Fruit fly (Drosophila melanogaster) whole organism, adult: ENCODE data around the gene CG7530.

Experiments used
- CG11617 ChIP-seq: fragments of 200-800 bp; sonication (Bioruptor generic); optimal IDR thresholded peaks from 2 replicates; lab custom pipeline; 2017; ENCODE audit warnings: mild to moderate bottlenecking, missing biosample characterization, missing genetic modification reagents, missing genetic modification characterization
- CG12768 ChIP-seq: fragments of 200-800 bp; sonication (Bioruptor generic); optimal IDR thresholded peaks from 2 replicates; lab custom pipeline; 2017; ENCODE audit warnings: missing biosample characterization, missing genetic modification characterization, mild to moderate bottlenecking, moderate library complexity, missing genetic modification reagents
- CG14711 ChIP-seq: fragments of 200-800 bp; sonication (Bioruptor generic); optimal IDR thresholded peaks from 2 replicates; lab custom pipeline; 2018; ENCODE audit warnings: missing biosample characterization, mild to moderate bottlenecking, missing genetic modification characterization, moderate library complexity
- CG1620 ChIP-seq: fragments of 200-800 bp; sonication (Bioruptor generic); optimal IDR thresholded peaks from 2 replicates; lab custom pipeline; 2016; ENCODE audit warnings: missing biosample characterization, missing genetic modification characterization
- CG33017 ChIP-seq: fragments of 200-800 bp; sonication (Bioruptor generic); optimal IDR thresholded peaks from 2 replicates; lab custom pipeline; 2018; ENCODE audit warnings: missing biosample characterization, mild to moderate bottlenecking, missing genetic modification characterization, moderate library complexity
- CG5204 ChIP-seq: fragments of 200-800 bp; sonication (Bioruptor generic); optimal IDR thresholded peaks from 2 replicates; lab custom pipeline; 2016; ENCODE audit warnings: missing biosample characterization, missing genetic modification characterization
- CG7045 ChIP-seq: fragments of 200-800 bp; sonication (Bioruptor generic); optimal IDR thresholded peaks from 2 replicates; lab custom pipeline; 2017; ENCODE audit warnings: missing biosample characterization, mild to moderate bottlenecking, missing genetic modification characterization
- CG7101 ChIP-seq: fragments of 200-800 bp; sonication (Bioruptor generic); optimal IDR thresholded peaks from 2 replicates; lab custom pipeline; 2018; ENCODE audit warnings: missing biosample characterization, mild to moderate bottlenecking, missing genetic modification characterization, moderate library complexity
- Clk ChIP-seq: fragments of 200-800 bp; sonication (Bioruptor generic); optimal IDR thresholded peaks from 2 replicates; lab custom pipeline; 2017; ENCODE audit warnings: missing biosample characterization, missing genetic modification characterization
- Crg-1 ChIP-seq: fragments of 200-800 bp; sonication (Bioruptor generic); optimal IDR thresholded peaks from 2 replicates; lab custom pipeline; 2016; ENCODE audit warnings: missing biosample characterization, missing genetic modification characterization
- Hr96 ChIP-seq: fragments of 200-800 bp; sonication (Bioruptor generic); optimal IDR thresholded peaks from 2 replicates; lab custom pipeline; 2016; ENCODE audit warnings: missing biosample characterization, missing genetic modification characterization
- Mnt ChIP-seq: fragments of 200-800 bp; sonication (Bioruptor generic); optimal IDR thresholded peaks from 2 replicates; lab custom pipeline; 2016; ENCODE audit warnings: missing biosample characterization, mild to moderate bottlenecking, missing genetic modification characterization
- bab1 ChIP-seq: fragments of 200-800 bp; sonication (Bioruptor generic); optimal IDR thresholded peaks from 3 replicates; lab custom pipeline; 2019; ENCODE audit warnings: missing biosample characterization, mild to moderate bottlenecking, missing genetic modification characterization, moderate library complexity
- cic ChIP-seq: fragments of 200-800 bp; sonication (Bioruptor generic); optimal IDR thresholded peaks from 2 replicates; lab custom pipeline; 2017; ENCODE audit warnings: missing biosample characterization, mild to moderate bottlenecking, missing genetic modification characterization, moderate library complexity
- cnc ChIP-seq, 2 experiments: fragments of >200 bp; optimal IDR thresholded peaks; 2 replicates each; lab custom pipeline; 2017
- kay ChIP-seq: fragments of 200-800 bp; sonication (Bioruptor generic); peaks from one replicate; lab custom pipeline; 2016; ENCODE audit warnings: missing biosample characterization, missing genetic modification characterization, borderline replicate concordance
- ovo ChIP-seq: fragments of 200-800 bp; sonication (Bioruptor generic); optimal IDR thresholded peaks from 2 replicates; lab custom pipeline; 2016; ENCODE audit warnings: missing biosample characterization, missing genetic modification characterization
- pad ChIP-seq: fragments of 200-800 bp; sonication (Bioruptor generic); optimal IDR thresholded peaks from 3 replicates; lab custom pipeline; 2017; ENCODE audit warnings: missing biosample characterization, missing genetic modification characterization, mild to moderate bottlenecking, moderate library complexity, missing genetic modification reagents
- tj ChIP-seq: fragments of 200-800 bp; sonication (Bioruptor generic); optimal IDR thresholded peaks from 3 replicates; lab custom pipeline; 2017; ENCODE audit warnings: missing biosample characterization, mild to moderate bottlenecking, missing genetic modification characterization, moderate library complexity
- toe ChIP-seq: fragments of 200-800 bp; sonication (Bioruptor generic); optimal IDR thresholded peaks from 2 replicates; lab custom pipeline; 2016; ENCODE audit warnings: missing biosample characterization, missing genetic modification characterization

CG7530 gene

DNA sequence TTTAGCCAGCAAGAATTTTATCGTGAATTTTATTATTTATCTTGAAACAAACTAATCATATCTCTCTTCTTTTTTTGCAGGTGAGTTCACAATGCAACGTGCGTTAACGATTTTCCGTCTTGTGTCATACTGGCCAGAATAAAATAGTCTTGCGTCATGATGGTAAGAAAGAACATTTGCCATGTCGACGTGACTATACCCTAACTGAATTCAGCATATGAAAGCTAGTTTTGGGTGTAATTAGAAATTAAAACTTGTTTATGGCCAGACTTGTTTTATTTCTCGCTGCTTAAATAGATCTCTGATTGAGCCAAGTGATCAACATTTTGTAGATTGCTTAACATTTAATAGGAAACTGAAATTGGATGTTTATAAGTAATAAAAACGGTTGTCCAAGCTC, 32.8 kb upstream of the CG7530 start:
- TF ChIP-seq ovo (GFP tag; lab: Kevin White, UChicago) (no peak), Crg-1 (GFP tag; lab: Kevin White, UChicago) (no peak)

DNA sequence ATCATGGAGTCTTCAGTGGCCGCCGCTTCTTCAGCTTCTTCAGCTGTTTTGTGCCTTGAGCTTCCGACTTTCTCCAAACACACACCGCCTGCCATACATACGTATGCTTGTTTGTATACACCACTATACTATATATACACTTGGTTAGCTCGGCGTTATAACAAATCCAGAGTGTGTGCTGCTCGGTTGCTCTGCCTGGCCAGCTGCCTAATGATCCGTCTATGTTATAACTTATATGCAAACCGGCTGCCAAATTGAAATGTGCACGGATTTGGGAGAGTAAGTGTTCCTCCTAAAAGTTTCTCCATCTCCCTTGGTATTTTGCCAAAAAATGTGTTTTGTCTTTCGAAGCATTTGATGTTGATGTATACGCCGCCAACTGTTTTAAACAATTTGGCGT, 32.2 kb upstream of the CG7530 start:
- TF ChIP-seq Clk (GFP tag; lab: Kevin White, UChicago) (no peak), CG1620 (GFP tag; lab: Kevin White, UChicago) (no peak), CG12768 (GFP tag; lab: Kevin White, UChicago) (no peak), tj (GFP tag; lab: Kevin White, UChicago) (no peak), ovo (GFP tag; lab: Kevin White, UChicago) (no peak), CG7045 (GFP tag; lab: Kevin White, UChicago) (no peak), toe (GFP tag; lab: Kevin White, UChicago) (no peak), kay (GFP tag; lab: Kevin White, UChicago) (no peak)

DNA sequence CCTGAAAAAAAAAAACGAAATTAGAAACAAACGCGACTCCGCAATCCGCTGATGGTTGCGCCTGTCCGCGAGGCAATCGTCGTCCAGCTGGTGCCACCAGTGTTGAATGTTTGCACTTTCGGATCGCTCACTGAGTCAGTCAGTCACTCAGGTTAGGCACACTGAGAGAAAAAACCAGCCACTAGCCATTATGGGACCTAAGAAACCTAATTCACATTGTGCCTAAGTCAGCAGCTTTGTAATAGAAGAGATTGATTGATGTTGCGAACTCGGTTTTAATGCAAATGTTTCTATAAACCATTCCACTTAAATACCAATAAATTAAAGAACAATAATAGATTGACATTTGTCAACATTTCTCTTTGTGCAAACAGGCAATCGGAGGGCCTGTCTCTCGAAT, 29.8 kb upstream of the CG7530 start:
- TF ChIP-seq bab1 (GFP tag; lab: Kevin White, UChicago) = no peak
- TF ChIP-seq Crg-1 (GFP tag; lab: Kevin White, UChicago) = no peak
- TF ChIP-seq pad (GFP tag; lab: Kevin White, UChicago) = no peak
- TF ChIP-seq toe (GFP tag; lab: Kevin White, UChicago) = no peak
- TF ChIP-seq cic (GFP tag; lab: Kevin White, UChicago) = no peak
- TF ChIP-seq Hr96 (GFP tag; lab: Kevin White, UChicago) = no peak
- no peak for TF ChIP-seq CG1620 (GFP tag; lab: Kevin White, UChicago)
- TF ChIP-seq CG14711 = no peak
- no peak for TF ChIP-seq tj (GFP tag; lab: Kevin White, UChicago)
- TF ChIP-seq CG33017 (tag; lab: Kevin White, UChicago) = no peak
- TF ChIP-seq CG11617 (GFP tag; lab: Kevin White, UChicago) = no peak
- TF ChIP-seq CG12768 (GFP tag; lab: Kevin White, UChicago) = no peak
- no peak for TF ChIP-seq CG7045 (GFP tag; lab: Kevin White, UChicago)
- no peak for TF ChIP-seq kay (GFP tag; lab: Kevin White, UChicago)
- no peak for TF ChIP-seq Mnt (GFP tag; lab: Kevin White, UChicago)

DNA sequence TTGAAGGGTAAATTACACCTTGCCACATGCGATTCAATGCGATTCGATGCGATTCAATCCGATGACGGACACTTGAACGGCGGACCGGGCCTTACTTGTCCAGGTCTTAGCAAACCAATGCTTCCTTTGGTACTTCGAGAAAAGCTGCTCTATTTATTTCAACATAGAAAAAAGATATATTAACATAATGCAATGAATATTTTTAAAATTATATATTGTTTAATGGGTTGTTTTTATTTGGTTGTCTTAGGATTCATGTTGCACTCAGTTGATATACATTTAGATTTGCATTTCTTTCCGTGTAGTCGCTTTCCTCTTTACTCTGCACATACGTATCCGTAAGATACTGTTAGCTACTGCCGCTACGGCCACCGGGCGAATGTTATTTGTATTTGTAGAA, 27.0 kb upstream of the CG7530 start:
- TF ChIP-seq ovo (GFP tag; lab: Kevin White, UChicago) (no peak), CG14711 (no peak), Clk (GFP tag; lab: Kevin White, UChicago) (no peak), pad (GFP tag; lab: Kevin White, UChicago) (no peak), CG7045 (GFP tag; lab: Kevin White, UChicago) (no peak), CG7101 (tag; lab: Kevin White, UChicago) (no peak), Hr96 (GFP tag; lab: Kevin White, UChicago) (no peak), toe (GFP tag; lab: Kevin White, UChicago) (no peak), cnc (optimal IDR thresholded peaks at IDR 0.05; lab: Kevin White, UChicago) (no peak), bab1 (GFP tag; lab: Kevin White, UChicago) (no peak), CG33017 (tag; lab: Kevin White, UChicago) (no peak), Crg-1 (GFP tag; lab: Kevin White, UChicago) (no peak), CG5204 (GFP tag; lab: Kevin White, UChicago) (no peak), cic (GFP tag; lab: Kevin White, UChicago) (no peak), kay (GFP tag; lab: Kevin White, UChicago) (no peak), CG11617 (GFP tag; lab: Kevin White, UChicago) (no peak), CG12768 (GFP tag; lab: Kevin White, UChicago) (no peak)

DNA sequence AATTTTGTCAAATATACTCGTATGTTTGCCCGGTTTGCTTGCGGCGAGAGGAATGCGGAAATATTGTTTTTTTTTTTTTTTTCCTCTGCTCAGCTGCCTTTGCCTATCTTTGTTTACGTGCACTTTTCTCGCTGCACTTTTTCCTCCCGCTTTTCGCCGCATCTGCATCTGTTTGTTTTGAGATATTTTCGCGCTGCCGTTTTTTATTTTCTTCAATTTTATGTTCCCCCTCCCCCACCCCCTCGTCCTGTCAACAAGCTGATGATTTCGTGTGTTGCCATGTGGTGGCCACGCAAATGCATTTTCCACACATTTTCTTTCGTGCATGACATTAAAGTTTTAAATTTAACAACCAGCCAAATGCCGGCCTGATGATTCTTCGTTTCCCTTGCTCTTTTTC, 24.7 kb upstream of the CG7530 start:
- TF ChIP-seq cic (GFP tag; lab: Kevin White, UChicago) (peak; percentile 40), Mnt (GFP tag; lab: Kevin White, UChicago) (no peak)

DNA sequence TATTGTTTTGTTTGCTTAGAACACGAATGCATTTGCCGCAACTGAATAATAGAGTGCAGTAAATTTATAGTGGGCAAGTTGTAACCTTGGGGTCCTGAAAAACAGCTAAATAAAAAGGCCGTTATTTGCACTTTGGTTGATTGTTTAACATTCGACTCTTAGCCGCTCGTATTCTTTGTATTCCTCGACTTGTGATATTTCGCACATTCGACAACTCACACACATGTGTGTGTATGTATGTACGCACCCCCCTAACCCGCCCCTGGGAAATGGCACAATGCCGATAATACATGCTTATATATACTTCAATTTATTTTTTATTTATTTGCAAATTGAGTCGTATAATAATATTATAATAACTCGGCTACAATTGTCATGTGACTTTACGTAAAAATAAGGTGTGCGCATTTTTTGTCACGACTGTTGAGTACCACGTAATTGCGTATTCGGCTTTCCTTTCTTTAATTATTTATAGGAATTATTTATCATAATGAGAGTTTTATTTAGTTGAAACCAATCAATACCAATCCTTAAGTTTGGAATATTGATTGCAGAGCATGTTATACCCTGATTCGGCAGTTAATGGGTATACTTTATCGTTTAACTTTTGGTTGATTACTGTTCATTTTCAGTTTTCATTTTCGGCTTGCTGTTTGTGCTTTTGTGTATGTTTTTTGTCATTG, 23.6 kb upstream of the CG7530 start:
- TF ChIP-seq Crg-1 (GFP tag; lab: Kevin White, UChicago) = no peak
- peak; percentile 73 for TF ChIP-seq CG14711
- peak; percentile 48 for TF ChIP-seq CG33017 (tag; lab: Kevin White, UChicago)
- TF ChIP-seq ovo (GFP tag; lab: Kevin White, UChicago) = no peak
- TF ChIP-seq tj (GFP tag; lab: Kevin White, UChicago) = peak; percentile 74
- peak; percentile 50 for TF ChIP-seq CG12768 (GFP tag; lab: Kevin White, UChicago)
- peak; percentile 59 for TF ChIP-seq CG7101 (tag; lab: Kevin White, UChicago)
- no peak for TF ChIP-seq CG1620 (GFP tag; lab: Kevin White, UChicago)
- TF ChIP-seq CG5204 (GFP tag; lab: Kevin White, UChicago) = no peak
- no peak for TF ChIP-seq cnc (optimal IDR thresholded peaks at IDR 0.05; lab: Kevin White, UChicago)
- TF ChIP-seq kay (GFP tag; lab: Kevin White, UChicago) = no peak
- TF ChIP-seq toe (GFP tag; lab: Kevin White, UChicago) = no peak
- TF ChIP-seq pad (GFP tag; lab: Kevin White, UChicago) = peak; percentile 37
- TF ChIP-seq cic (GFP tag; lab: Kevin White, UChicago) = peak; percentile 47
- no peak for TF ChIP-seq Hr96 (GFP tag; lab: Kevin White, UChicago)
- peak; percentile 92 for TF ChIP-seq bab1 (GFP tag; lab: Kevin White, UChicago)
- TF ChIP-seq Mnt (GFP tag; lab: Kevin White, UChicago) = no peak
- TF ChIP-seq CG7045 (GFP tag; lab: Kevin White, UChicago) = no peak
- no peak for TF ChIP-seq CG11617 (GFP tag; lab: Kevin White, UChicago)
- no peak for TF ChIP-seq Clk (GFP tag; lab: Kevin White, UChicago)
